Worm (Caenorhabditis elegans) whole organism, L4 larva: ENCODE measurements around the gene sgt-1.

Experiments
- F44E2.7 ChIP-seq: fragments of 200-800 bp; sonication (Bioruptor generic); IDR thresholded peaks from 2 replicates; pipeline ENCODE4 v2.1.2; 2022; ENCODE audit warnings: missing genetic modification characterization, missing compliant biosample characterization
- ceh-32 ChIP-seq: sonication (generic microtip); optimal IDR thresholded peaks from 2 replicates; lab custom pipeline; 2016; ENCODE audit warnings: mild to moderate bottlenecking, missing genetic modification characterization, missing compliant biosample characterization; ENCODE audit not compliant: poor library complexity
- ceh-62 ChIP-seq: sonication (generic microtip); optimal IDR thresholded peaks from 2 replicates; lab custom pipeline; 2017; ENCODE audit warnings: missing biosample characterization, missing genetic modification characterization
- ceh-82 ChIP-seq: sonication (generic microtip); optimal IDR thresholded peaks from 2 replicates; lab custom pipeline; 2017; ENCODE audit warnings: missing biosample characterization, missing genetic modification characterization
- ces-1 ChIP-seq: fragments of 150-350 bp; sonication (generic microtip); optimal IDR thresholded peaks from 4 replicates; lab custom pipeline; 2014; ENCODE audit warnings: missing biosample characterization, missing genetic modification reagents, missing genetic modification characterization
- dpl-1 ChIP-seq: fragments of 150-350 bp; optimal IDR thresholded peaks from 2 replicates; lab custom pipeline; 2014; ENCODE audit warnings: missing biosample characterization, missing genetic modification reagents, missing genetic modification characterization
- egl-27 ChIP-seq: sonication (generic microtip); optimal IDR thresholded peaks from 3 replicates; lab custom pipeline; 2017; ENCODE audit warnings: missing biosample characterization, missing genetic modification reagents, missing genetic modification characterization
- fos-1 ChIP-seq: fragments of 150-350 bp; optimal IDR thresholded peaks from 2 replicates; lab custom pipeline; 2014; ENCODE audit warnings: missing biosample characterization, missing genetic modification characterization
- lin-13 ChIP-seq: fragments of 150-350 bp; optimal IDR thresholded peaks from 2 replicates; lab custom pipeline; 2014; ENCODE audit warnings: missing biosample characterization, missing genetic modification reagents, missing genetic modification characterization
- lsy-2 ChIP-seq, 2 experiments: fragments of 150-350 bp in 1 of 2; sonication (generic microtip) in 1 of 2; optimal IDR thresholded peaks; 2 replicates each; lab custom pipeline; 2014 to 2017; ENCODE audit warnings: missing biosample characterization in 2 of 2, missing genetic modification characterization in 2 of 2

DNA sequence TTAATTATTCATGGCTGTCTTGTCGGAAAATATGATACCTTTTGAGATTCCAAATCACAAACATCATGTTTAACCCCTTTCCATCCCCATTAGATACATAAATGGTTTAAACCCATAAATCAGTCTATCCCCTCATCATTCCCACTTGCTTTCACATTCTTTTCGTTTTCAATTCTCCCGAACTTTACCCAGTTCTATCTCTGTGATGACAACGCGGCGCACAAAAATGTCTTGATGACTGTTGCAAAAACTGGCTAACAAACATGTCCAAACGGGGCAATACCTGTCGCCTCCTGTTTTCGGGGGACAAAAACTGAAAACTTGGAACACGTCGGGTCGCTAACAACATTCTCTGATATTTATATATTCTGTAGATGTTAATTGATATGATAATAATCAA, 37.6 kb downstream of the sgt-1 start:
- TF ChIP-seq F44E2.7 (GFP tag; lab: Robert Waterston, UW), result no peak
- no peak for TF ChIP-seq ceh-82 (tag; lab: Kevin White, UChicago)
- peak; percentile 16 for TF ChIP-seq dpl-1 (GFP tag; lab: Kevin White, UChicago)
- no peak for TF ChIP-seq fos-1 (tag; lab: Kevin White, UChicago)
- no peak for TF ChIP-seq ces-1 (GFP tag; lab: Kevin White, UChicago)
- TF ChIP-seq ceh-62 (tag; lab: Kevin White, UChicago), result no peak
- TF ChIP-seq lsy-2 (tag; optimal IDR thresholded peaks at IDR 0.05; lab: Kevin White, UChicago), result no peak
- no peak for TF ChIP-seq lin-13 (GFP tag; lab: Kevin White, UChicago)
- no peak for TF ChIP-seq egl-27
- TF ChIP-seq ceh-32 (tag; lab: Kevin White, UChicago), result no peak
